Fruit fly (Drosophila melanogaster) whole organism, embryonic: ENCODE data around the gene Mst98Cb.

Experiments
- Bdp1 ChIP-seq: fragments of 200-800 bp; sonication (Bioruptor generic); optimal IDR thresholded peaks from 3 replicates; lab custom pipeline; 2016; ENCODE audit warnings: missing biosample characterization, missing genetic modification characterization
- CG10431 ChIP-seq: fragments of 200-800 bp; sonication (Bioruptor generic); optimal IDR thresholded peaks from 3 replicates; lab custom pipeline; 2018; ENCODE audit warnings: missing biosample characterization, mild to moderate bottlenecking, missing genetic modification characterization
- CG11504 ChIP-seq: fragments of 200-800 bp; sonication (Bioruptor generic); optimal IDR thresholded peaks from 3 replicates; lab custom pipeline; 2019; ENCODE audit warnings: missing biosample characterization, mild to moderate bottlenecking, missing genetic modification characterization, moderate library complexity
- CG13775 ChIP-seq: fragments of 200-800 bp; sonication (Bioruptor generic); optimal IDR thresholded peaks from 3 replicates; lab custom pipeline; 2017; ENCODE audit warnings: missing biosample characterization, mild to moderate bottlenecking, missing genetic modification characterization
- CG14965 ChIP-seq: fragments of 200-800 bp; sonication (Bioruptor generic); optimal IDR thresholded peaks from 2 replicates; lab custom pipeline; 2016; ENCODE audit warnings: missing biosample characterization, missing genetic modification characterization, borderline replicate concordance
- CG1602 ChIP-seq: fragments of 200-800 bp; sonication (Bioruptor generic); optimal IDR thresholded peaks from 3 replicates; lab custom pipeline; 2016; ENCODE audit warnings: missing biosample characterization, missing genetic modification characterization
- CG17612 ChIP-seq: fragments of 200-800 bp; sonication (Bioruptor generic); IDR thresholded peaks from 2 replicates; pipeline ENCODE4 v1.3.6; 2022; ENCODE audit warnings: missing biosample characterization, missing genetic modification characterization
- CG17829 ChIP-seq: fragments of 200-800 bp; optimal IDR thresholded peaks from 2 replicates; lab custom pipeline; 2019; ENCODE audit warnings: missing biosample characterization, mild to moderate bottlenecking, missing genetic modification characterization, moderate library complexity
- CG2199 ChIP-seq: fragments of 200-800 bp; sonication (Bioruptor generic); IDR thresholded peaks from 3 replicates; pipeline ENCODE4 v1.3.6; 2022; ENCODE audit warnings: missing biosample characterization, missing genetic modification characterization
- CG2712 ChIP-seq: fragments of 200-800 bp; optimal IDR thresholded peaks from 3 replicates; lab custom pipeline; 2019; ENCODE audit warnings: missing biosample characterization, mild to moderate bottlenecking, missing genetic modification characterization, moderate library complexity
- CG30403 ChIP-seq: fragments of 200-800 bp; sonication (Bioruptor generic); optimal IDR thresholded peaks from 3 replicates; lab custom pipeline; 2016; ENCODE audit warnings: missing biosample characterization, missing genetic modification characterization
- CG3065 ChIP-seq: fragments of 200-800 bp; sonication (Bioruptor generic); optimal IDR thresholded peaks from 2 replicates; lab custom pipeline; 2016; ENCODE audit warnings: missing biosample characterization, missing genetic modification characterization
- CG32767 ChIP-seq: fragments of 200-800 bp; sonication (Bioruptor generic); IDR thresholded peaks from 2 replicates; pipeline ENCODE4 v1.3.6; 2022; ENCODE audit warnings: missing biosample characterization, missing genetic modification characterization
- CG3847 ChIP-seq: fragments of 200-800 bp; sonication (Bioruptor generic); IDR thresholded peaks from 2 replicates; pipeline ENCODE4 v1.3.6; 2022; ENCODE audit warnings: missing biosample characterization, missing genetic modification characterization
- CG4820 ChIP-seq: fragments of 200-800 bp; sonication (Bioruptor generic); optimal IDR thresholded peaks from 3 replicates; lab custom pipeline; 2016; ENCODE audit warnings: missing biosample characterization, missing genetic modification characterization
- CG5953 ChIP-seq: fragments of 200-800 bp; sonication (Bioruptor generic); IDR thresholded peaks from 2 replicates; pipeline ENCODE4 v1.3.6; 2022; ENCODE audit warnings: missing biosample characterization, missing genetic modification characterization
- CG9876 ChIP-seq: fragments of 200-800 bp; sonication (Bioruptor generic); optimal IDR thresholded peaks from 2 replicates; lab custom pipeline; 2016; ENCODE audit warnings: missing biosample characterization, missing genetic modification characterization
- D ChIP-seq, 2 experiments: fragments of 200-800 bp in 1 of 2; fragments of >200 bp in 1 of 2; sonication (Bioruptor generic) in 1 of 2; optimal IDR thresholded peaks; 2 replicates in 1 of 2; 3 replicates in 1 of 2; lab custom pipeline; 2017; ENCODE audit warnings: mild to moderate bottlenecking in 1 of 2, missing biosample characterization in 1 of 2, missing genetic modification characterization in 1 of 2, missing genetic modification reagents in 1 of 2
- HLH3B ChIP-seq: fragments of 200-800 bp; sonication (Bioruptor generic); IDR thresholded peaks from 2 replicates; pipeline ENCODE4 v1.3.6; 2022; ENCODE audit warnings: missing biosample characterization, missing genetic modification characterization
- NC2β ChIP-seq: fragments of 200-800 bp; sonication (Bioruptor generic); optimal IDR thresholded peaks from 2 replicates; lab custom pipeline; 2016; ENCODE audit warnings: missing biosample characterization, missing genetic modification characterization
- NFAT ChIP-seq: fragments of 200-800 bp; sonication (Bioruptor generic); IDR thresholded peaks from 2 replicates; pipeline ENCODE4 v1.3.6; 2022; ENCODE audit warnings: missing biosample characterization, missing genetic modification characterization
- Opbp ChIP-seq: fragments of 200-800 bp; sonication (Bioruptor generic); IDR thresholded peaks from 3 replicates; pipeline ENCODE4 v1.3.6; 2022; ENCODE audit warnings: missing biosample characterization, missing genetic modification characterization; ENCODE audit not compliant: partially characterized antibody
- Sox100B ChIP-seq: fragments of 200-800 bp; sonication (Bioruptor generic); optimal IDR thresholded peaks from 3 replicates; lab custom pipeline; 2018; ENCODE audit warnings: missing biosample characterization, mild to moderate bottlenecking, missing genetic modification characterization
- Taf1 ChIP-seq: fragments of 200-800 bp; sonication (Bioruptor generic); IDR thresholded peaks from 2 replicates; pipeline ENCODE4 v1.3.6; 2022; ENCODE audit warnings: missing biosample characterization, missing genetic modification characterization
- Trl ChIP-seq, 3 experiments: fragments of >200 bp in 2 of 3; fragments of 200-800 bp in 1 of 3; sonication (Bioruptor generic) in 1 of 3; optimal IDR thresholded peaks; 2 replicates in 1 of 3; 3 replicates in 2 of 3; lab custom pipeline; 2016 to 2017; ENCODE audit warnings: missing biosample characterization in 1 of 3, missing genetic modification characterization in 1 of 3
- bigmax ChIP-seq: fragments of 200-800 bp; sonication (Bioruptor generic); optimal IDR thresholded peaks from 2 replicates; lab custom pipeline; 2018; ENCODE audit warnings: missing biosample characterization, mild to moderate bottlenecking, missing genetic modification characterization
- bowl ChIP-seq: fragments of 200-800 bp; sonication (Bioruptor generic); IDR thresholded peaks from 2 replicates; pipeline ENCODE4 v1.3.6; 2022; ENCODE audit warnings: missing biosample characterization, missing genetic modification characterization
- corto ChIP-seq: fragments of 200-800 bp; sonication (Bioruptor generic); optimal IDR thresholded peaks from 2 replicates; lab custom pipeline; 2016; ENCODE audit warnings: missing biosample characterization, mild to moderate bottlenecking, missing genetic modification characterization, moderate library complexity
- dmrt11E ChIP-seq: fragments of 200-800 bp; sonication (Bioruptor generic); optimal IDR thresholded peaks from 3 replicates; lab custom pipeline; 2018; ENCODE audit warnings: missing biosample characterization, mild to moderate bottlenecking, missing genetic modification characterization, moderate library complexity
- dmrt99B ChIP-seq: fragments of 200-800 bp; sonication (Bioruptor generic); optimal IDR thresholded peaks from 2 replicates; lab custom pipeline; 2018; ENCODE audit warnings: missing biosample characterization, mild to moderate bottlenecking, missing genetic modification characterization, moderate library complexity
- dpn ChIP-seq, 2 experiments: fragments of 200-800 bp; sonication (Bioruptor generic); optimal IDR thresholded peaks; 3 replicates each; lab custom pipeline; 2016; ENCODE audit warnings: missing biosample characterization in 2 of 2, missing genetic modification characterization in 2 of 2
- dysf ChIP-seq: fragments of 200-800 bp; sonication (Bioruptor generic); IDR thresholded peaks from 3 replicates; pipeline ENCODE4 v1.3.6; 2022; ENCODE audit warnings: missing biosample characterization, missing genetic modification characterization
- fd64A ChIP-seq: fragments of 200-800 bp; sonication (Bioruptor generic); optimal IDR thresholded peaks from 3 replicates; lab custom pipeline; 2018; ENCODE audit warnings: missing biosample characterization, mild to moderate bottlenecking, missing genetic modification characterization
- fru ChIP-seq: fragments of >200 bp; optimal IDR thresholded peaks from 2 replicates; lab custom pipeline; 2017
- gem ChIP-seq: fragments of 200-800 bp; sonication (Bioruptor generic); optimal IDR thresholded peaks from 2 replicates; lab custom pipeline; 2019; ENCODE audit warnings: missing biosample characterization, mild to moderate bottlenecking, missing genetic modification characterization, moderate library complexity
- grau ChIP-seq: fragments of 200-800 bp; optimal IDR thresholded peaks from 3 replicates; lab custom pipeline; 2019; ENCODE audit warnings: missing biosample characterization, mild to moderate bottlenecking, missing genetic modification characterization, moderate library complexity
- kay ChIP-seq: fragments of 200-800 bp; sonication (Bioruptor generic); optimal IDR thresholded peaks from 2 replicates; lab custom pipeline; 2016; ENCODE audit warnings: missing biosample characterization, missing genetic modification characterization
- lab ChIP-seq: fragments of 200-800 bp; sonication (Bioruptor generic); optimal IDR thresholded peaks from 3 replicates; lab custom pipeline; 2017; ENCODE audit warnings: missing biosample characterization, missing genetic modification characterization, mild to moderate bottlenecking, moderate library complexity, missing genetic modification reagents
- lbe ChIP-seq: fragments of 200-800 bp; sonication (Bioruptor generic); optimal IDR thresholded peaks from 2 replicates; lab custom pipeline; 2016; ENCODE audit warnings: missing biosample characterization, mild to moderate bottlenecking, missing genetic modification characterization
- org-1 ChIP-seq: fragments of 200-800 bp; sonication (Bioruptor generic); optimal IDR thresholded peaks from 2 replicates; lab custom pipeline; 2017; ENCODE audit warnings: missing biosample characterization, missing genetic modification characterization
- pan ChIP-seq, 4 experiments: fragments of >200 bp in 3 of 4; fragments of 200-800 bp in 1 of 4; sonication (Bioruptor generic) in 1 of 4; optimal IDR thresholded peaks in 3 of 4; IDR thresholded peaks in 1 of 4; 2 replicates each; pipeline versions ENCODE4 v1.3.6 to Lab custom; 2017 to 2022; ENCODE audit warnings: missing biosample characterization in 2 of 4, missing genetic modification characterization in 2 of 4, mixed read lengths in 1 of 4
- pros ChIP-seq: fragments of 200-800 bp; sonication (Bioruptor generic); optimal IDR thresholded peaks from 3 replicates; lab custom pipeline; 2019; ENCODE audit warnings: missing biosample characterization, mild to moderate bottlenecking, missing genetic modification characterization, moderate library complexity
- pzg ChIP-seq: fragments of 200-800 bp; sonication (Bioruptor generic); optimal IDR thresholded peaks from 3 replicates; lab custom pipeline; 2018; ENCODE audit warnings: missing biosample characterization, mild to moderate bottlenecking, missing genetic modification characterization, moderate library complexity
- sc ChIP-seq, 3 experiments: fragments of >200 bp in 2 of 3; fragments of 200-800 bp in 1 of 3; sonication (Bioruptor generic) in 1 of 3; optimal IDR thresholded peaks; 2 replicates in 2 of 3; 3 replicates in 1 of 3; lab custom pipeline; 2017; ENCODE audit warnings: mild to moderate bottlenecking in 1 of 3, missing biosample characterization in 1 of 3, missing genetic modification characterization in 1 of 3, missing genetic modification reagents in 1 of 3
- schlank ChIP-seq: fragments of 200-800 bp; sonication (Bioruptor generic); optimal IDR thresholded peaks from 2 replicates; lab custom pipeline; 2018; ENCODE audit warnings: missing biosample characterization, mild to moderate bottlenecking, missing genetic modification characterization
- sens ChIP-seq: fragments of 200-800 bp; sonication (Bioruptor generic); peaks from one replicate; lab custom pipeline; 2016; ENCODE audit warnings: missing biosample characterization, missing genetic modification characterization
- sens-2 ChIP-seq: fragments of 200-800 bp; sonication (Bioruptor generic); IDR thresholded peaks from 2 replicates; pipeline ENCODE4 v1.3.6; 2022; ENCODE audit warnings: missing biosample characterization, missing genetic modification characterization

Gene Mst98Cb

dm6 chr3R:28336046-28336771, 43.6 kb downstream of the Mst98Cb start, which contains the start of gene larp (continued):
- TF ChIP-seq dmrt99B (tag; lab: Kevin White, UChicago) (peak; percentile 47), CG32767 (peak; percentile 9; the same call in 1 of the 2 replicates), CG17612 (GFP tag; lab: Robert Waterston, UW) (0 out of 2 replicates have a peak, but pooled peaks have one; percentile 12), org-1 (no peak), corto (GFP tag; lab: Kevin White, UChicago) (no peak), CG17829 (peak; percentile 64), grau (tag; lab: Kevin White, UChicago) (peak; percentile 57), lab (GFP tag; lab: Kevin White, UChicago) (peak; percentile 51), sens-2 (GFP tag; lab: Robert Waterston, UW) (peak; percentile 64; the same call in 1 of the 2 replicates), gem (tag; lab: Kevin White, UChicago) (peak; percentile 75), NC2β (GFP tag; lab: Kevin White, UChicago) (peak; percentile 45), CG1602 (GFP tag; lab: Kevin White, UChicago) (peak; percentile 49), Taf1 (GFP tag; lab: Robert Waterston, UW) (peak; percentile 46; the same call in 1 of the 2 replicates), CG9876 (peak; percentile 31), Trl (optimal IDR thresholded peaks at IDR 0.05; lab: Kevin White, UChicago) (no peak), Trl (GFP tag; optimal IDR thresholded peaks at IDR 0.05; lab: Kevin White, UChicago) (peak; percentile 43), sens (GFP tag; lab: Kevin White, UChicago) (peak; percentile 93), Sox100B (GFP tag; lab: Kevin White, UChicago) (peak; percentile 55), dpn (GFP tag; optimal IDR thresholded peaks at IDR 0.05; lab: Kevin White, UChicago) (peak; percentile 74 to 78), schlank (no peak), sc (optimal IDR thresholded peaks at IDR 0.05; lab: Kevin White, UChicago) (no peak), sc (GFP tag; optimal IDR thresholded peaks at IDR 0.05; lab: Kevin White, UChicago) (no peak), fd64A (GFP tag; lab: Kevin White, UChicago) (no peak), CG10431 (GFP tag; lab: Kevin White, UChicago) (no peak), pros (no peak), lbe (GFP tag; lab: Kevin White, UChicago) (peak; percentile 28), bigmax (GFP tag; lab: Kevin White, UChicago) (no peak), dysf (peak; percentile 63; the same call in 2 of the 3 replicates), D (optimal IDR thresholded peaks at IDR 0.05; lab: Kevin White, UChicago) (peak; percentile 53), D (GFP tag; optimal IDR thresholded peaks at IDR 0.05; lab: Kevin White, UChicago) (peak; percentile 26), pan (optimal IDR thresholded peaks at IDR 0.05; lab: Kevin White, UChicago) (no peak), pan (GFP tag; optimal IDR thresholded peaks at IDR 0.05 in 1 of 2, IDR thresholded peaks at IDR 0.05 in 1 of 2) (peak in 1 of 2 experiments; percentile 82), Bdp1 (GFP tag; lab: Kevin White, UChicago) (peak; percentile 43), CG3065 (GFP tag; lab: Kevin White, UChicago) (no peak), dmrt11E (peak; percentile 60), CG2712 (peak; percentile 67), Opbp (GFP tag; lab: Robert Waterston, UW) (peak; percentile 97), bowl (GFP tag; lab: Robert Waterston, UW) (no peak), CG5953 (GFP tag; lab: Robert Waterston, UW) (no peak), CG2199 (GFP tag; lab: Robert Waterston, UW) (no peak), NFAT (GFP tag; lab: Robert Waterston, UW) (peak; percentile 86), kay (GFP tag; lab: Kevin White, UChicago) (peak; percentile 40), CG11504 (tag; lab: Kevin White, UChicago) (peak; percentile 65), fru (lab: Kevin White, UChicago) (no peak), CG13775 (peak; percentile 79), CG30403 (GFP tag; lab: Kevin White, UChicago) (peak; percentile 66), pzg (GFP tag; lab: Kevin White, UChicago) (peak; percentile 68), CG14965 (no peak), HLH3B (peak; percentile 70), CG3847 (GFP tag; lab: Robert Waterston, UW) (peak; percentile 82), CG4820 (peak; percentile 39)
